Worm (Caenorhabditis elegans) whole organism, L3 larva: Measurements from ENCODE around the gene gpd-2.

ENCODE experiments used
- R02D3.7 ChIP-seq: fragments of 150-350 bp; optimal IDR thresholded peaks from 2 replicates; lab custom pipeline; 2014; ENCODE audit warnings: missing biosample characterization, missing genetic modification characterization
- ama-1 ChIP-seq: fragments of 150-350 bp; optimal IDR thresholded peaks from 2 replicates; lab custom pipeline; 2018
- ceh-28 ChIP-seq: fragments of 150-350 bp; optimal IDR thresholded peaks from 2 replicates; lab custom pipeline; 2014; ENCODE audit warnings: missing biosample characterization, missing genetic modification reagents, missing genetic modification characterization
- ceh-9 ChIP-seq: sonication (generic microtip); optimal IDR thresholded peaks from 2 replicates; lab custom pipeline; 2018; ENCODE audit warnings: missing biosample characterization, missing genetic modification characterization
- egl-27 ChIP-seq: sonication (generic microtip); optimal IDR thresholded peaks from 4 replicates; lab custom pipeline; 2017; ENCODE audit warnings: missing biosample characterization, missing genetic modification reagents, missing genetic modification characterization
- elt-3 ChIP-seq, 3 experiments: fragments of 150-350 bp in 1 of 3; sonication (generic microtip) in 2 of 3; optimal IDR thresholded peaks; 2 replicates in 2 of 3; 4 replicates in 1 of 3; lab custom pipeline; 2014 to 2017; ENCODE audit warnings: missing biosample characterization in 3 of 3, missing genetic modification characterization in 3 of 3
- fos-1 ChIP-seq: fragments of 150-350 bp; optimal IDR thresholded peaks from 2 replicates; lab custom pipeline; 2014; ENCODE audit warnings: missing biosample characterization, missing genetic modification characterization
- hmg-11 ChIP-seq: sonication (generic microtip); optimal IDR thresholded peaks from 2 replicates; lab custom pipeline; 2016; ENCODE audit warnings: missing genetic modification characterization, missing compliant biosample characterization
- pha-4 ChIP-seq: fragments of 150-350 bp; optimal IDR thresholded peaks from 2 replicates; lab custom pipeline; 2014; ENCODE audit warnings: missing biosample characterization, missing genetic modification reagents, missing genetic modification characterization
- snpc-4 ChIP-seq: fragments of 150-350 bp; optimal IDR thresholded peaks from 2 replicates; lab custom pipeline; 2014; ENCODE audit warnings: missing biosample characterization, missing genetic modification characterization
- tbx-2 ChIP-seq: sonication (generic microtip); optimal IDR thresholded peaks from 2 replicates; lab custom pipeline; 2016; ENCODE audit warnings: mild to moderate bottlenecking, missing genetic modification characterization, missing compliant biosample characterization
- unc-39 ChIP-seq: sonication (generic microtip); optimal IDR thresholded peaks from 4 replicates; lab custom pipeline; 2017; ENCODE audit warnings: missing biosample characterization, missing genetic modification characterization
- ztf-11 ChIP-seq: fragments of 150-350 bp; optimal IDR thresholded peaks from 2 replicates; lab custom pipeline; 2014; ENCODE audit warnings: missing biosample characterization, missing genetic modification characterization
- ztf-4 ChIP-seq: fragments of 150-350 bp; optimal IDR thresholded peaks from 2 replicates; lab custom pipeline; 2014; ENCODE audit warnings: missing biosample characterization, missing genetic modification characterization

DNA sequence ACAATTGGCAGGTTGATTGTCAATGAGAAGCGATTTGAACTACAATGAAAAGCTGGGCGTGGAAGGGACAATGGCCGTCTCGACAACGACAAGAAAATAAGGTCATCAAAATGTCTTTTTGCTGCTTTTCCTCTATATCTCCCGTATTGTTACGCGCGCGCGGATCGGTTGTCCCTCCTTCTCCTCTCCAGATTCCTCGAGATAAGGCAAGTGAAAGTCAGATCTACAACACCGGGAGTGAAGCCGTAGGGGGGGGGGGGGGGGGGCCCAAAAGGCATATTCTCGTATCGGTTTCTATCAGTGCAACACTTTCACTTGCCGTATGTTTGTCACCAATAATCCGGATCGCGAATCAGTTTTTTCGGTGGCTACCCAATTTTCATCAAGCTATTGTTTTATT, 20.2 kb downstream of the gpd-2 start, which contains the start of gene wrt-2:
- TF ChIP-seq R02D3.7 (tag; lab: Kevin White, UChicago) = no peak
- no peak for TF ChIP-seq unc-39
- no peak for TF ChIP-seq ama-1 (lab: Kevin White, UChicago)
- no peak for TF ChIP-seq ceh-28 (tag; lab: Kevin White, UChicago)
- no peak for TF ChIP-seq pha-4 (tag; lab: Kevin White, UChicago)
- TF ChIP-seq egl-27 (tag; lab: Kevin White, UChicago) = no peak
- no peak for TF ChIP-seq hmg-11 (tag; lab: Kevin White, UChicago)
- TF ChIP-seq elt-3 (tag; optimal IDR thresholded peaks at IDR 0.05; lab: Kevin White, UChicago) = no peak
- TF ChIP-seq fos-1 (tag; lab: Kevin White, UChicago) = no peak
- no peak for TF ChIP-seq ceh-9 (tag; lab: Kevin White, UChicago)
- no peak for TF ChIP-seq ztf-11 (tag; lab: Kevin White, UChicago)
- TF ChIP-seq tbx-2 (tag; lab: Kevin White, UChicago) = no peak
- no peak for TF ChIP-seq ztf-4 (tag; lab: Kevin White, UChicago)
- no peak for TF ChIP-seq snpc-4 (tag; lab: Kevin White, UChicago)
